Fruit fly (Drosophila melanogaster): Measurements from ENCODE around the gene Dpck.

Gene Dpck

DNA sequence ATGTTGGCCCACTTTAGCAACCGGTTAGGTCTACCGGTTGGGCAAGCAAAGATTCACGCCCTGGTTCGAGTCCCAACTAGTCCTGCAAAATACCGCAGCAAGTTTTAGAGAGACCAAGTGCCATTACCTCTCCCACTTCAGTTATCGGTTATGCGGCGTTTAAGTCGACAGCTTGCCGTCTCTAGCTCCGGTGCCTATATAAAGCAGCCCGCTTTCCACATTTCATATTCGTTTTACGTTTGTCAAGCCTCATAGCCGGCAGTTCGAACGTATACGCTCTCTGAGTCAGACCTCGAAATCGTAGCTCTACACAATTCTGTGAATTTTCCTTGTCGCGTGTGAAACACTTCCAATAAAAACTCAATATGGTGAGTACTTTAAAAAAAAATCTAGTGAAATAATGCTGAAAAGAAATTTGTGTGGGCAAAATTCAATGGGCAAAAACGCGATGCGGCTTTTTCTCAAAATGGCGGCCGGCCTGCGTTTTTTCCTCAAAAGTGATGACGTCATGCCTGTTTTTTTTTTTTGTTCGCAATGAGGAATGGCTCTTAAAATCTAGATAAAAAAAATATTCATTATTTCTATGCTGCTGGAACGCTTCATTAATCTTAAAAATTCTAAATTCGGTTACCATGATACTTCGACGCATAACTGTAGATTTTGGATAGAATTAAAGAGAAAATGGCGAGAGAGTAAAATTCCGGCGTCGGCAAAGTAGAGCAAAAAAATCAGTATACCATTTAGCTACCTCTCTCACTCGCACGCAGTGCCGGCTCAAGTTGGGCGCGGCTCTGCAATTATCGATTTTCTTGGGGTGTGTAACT, 4.6 kb downstream of the Dpck start, which contains the start of gene alphaTub84B (continued):
- TF ChIP-seq pzg (GFP tag; optimal IDR thresholded peaks at IDR 0.05) (peak; percentile 98), ci (GFP tag; IDR thresholded peaks at IDR 0.05) (peak; percentile 89), Blimp-1 (GFP tag; optimal IDR thresholded peaks at IDR 0.05) (peak; percentile 48), Hr51 (GFP tag; optimal IDR thresholded peaks at IDR 0.05) (peak; percentile 20 to 83), CG4404 (GFP tag; IDR thresholded peaks at IDR 0.05) (no peak), CG10209 (GFP tag; optimal IDR thresholded peaks at IDR 0.05) (peak; percentile 51), Nf-YA (GFP tag; IDR thresholded peaks at IDR 0.05) (no peak), CG10654 (GFP tag; optimal IDR thresholded peaks at IDR 0.05) (no peak), CG10274 (GFP tag; optimal IDR thresholded peaks at IDR 0.05) (peak; percentile 5), HLH4C (GFP tag; IDR thresholded peaks at IDR 0.05; ENCODE audit: partially characterized antibody) (peak; percentile 51; the same call in 2 of the 3 replicates), CG7963 (GFP tag; IDR thresholded peaks at IDR 0.05; ENCODE audit: partially characterized antibody) (0 out of 3 replicates have a peak, but pooled peaks have one; percentile 20), dpn (GFP tag; optimal IDR thresholded peaks at IDR 0.05) (peak; percentile 57 to 81), fru (optimal IDR thresholded peaks at IDR 0.05) (no peak), gro (GFP tag; optimal IDR thresholded peaks at IDR 0.05) (peak; percentile 89), Sry-β (GFP tag; optimal IDR thresholded peaks at IDR 0.05) (no peak), knrl (GFP tag; IDR thresholded peaks at IDR 0.05; ENCODE audit: partially characterized antibody) (peak; percentile 35; the same call in 1 of the 3 replicates), CG17361 (GFP tag; IDR thresholded peaks at IDR 0.05) (peak; percentile 40; the same call in 1 of the 3 replicates), Dp (GFP tag; optimal IDR thresholded peaks at IDR 0.05) (peak; percentile 35), bbx (GFP tag; IDR thresholded peaks at IDR 0.05; ENCODE audit: partially characterized antibody) (peak; percentile 69), CG18011 (GFP tag; optimal IDR thresholded peaks at IDR 0.05) (no peak), bsh (GFP tag; optimal IDR thresholded peaks at IDR 0.05) (peak; percentile 32 to 47), CG16779 (GFP tag; IDR thresholded peaks at IDR 0.05) (peak; percentile 66), CG34422 (GFP tag; IDR thresholded peaks at IDR 0.05) (peak; percentile 93), PHDP (tag; optimal IDR thresholded peaks at IDR 0.05) (peak; percentile 58), Doc3 (GFP tag; IDR thresholded peaks at IDR 0.05; ENCODE audit: partially characterized antibody) (no peak), Doc2 (GFP tag; IDR thresholded peaks at IDR 0.05) (no peak), CG33213 (GFP tag; optimal IDR thresholded peaks at IDR 0.05) (peak; percentile 87), Awh (GFP tag; IDR thresholded peaks at IDR 0.05) (peak; percentile 42; the same call in 1 of the 2 replicates), CG30020 (tag; optimal IDR thresholded peaks at IDR 0.05) (no peak), B-H2 (GFP tag; optimal IDR thresholded peaks at IDR 0.05) (peak; percentile 45), maf-S (GFP tag; optimal IDR thresholded peaks at IDR 0.05) (peak; percentile 62), CG18599 (GFP tag; optimal IDR thresholded peaks at IDR 0.05) (peak; percentile 56), CG5245 (GFP tag; optimal IDR thresholded peaks at IDR 0.05) (peak; percentile 47), Gug (GFP tag; IDR thresholded peaks at IDR 0.05) (peak; percentile 73; the same call in 3 of the 4 replicates), kah (GFP tag; optimal IDR thresholded peaks at IDR 0.05) (peak; percentile 34), danr (GFP tag; IDR thresholded peaks at IDR 0.05) (no peak), repo (GFP tag; optimal IDR thresholded peaks at IDR 0.05) (peak; percentile 71), Sry-δ (GFP tag; optimal IDR thresholded peaks at IDR 0.05) (peak; percentile 94), ken (GFP tag; IDR thresholded peaks at IDR 0.05) (peak; percentile 70; the same call in 2 of the 3 replicates), HLHmδ (GFP tag; optimal IDR thresholded peaks at IDR 0.05) (peak; percentile 95), cg (GFP tag; optimal IDR thresholded peaks at IDR 0.05) (no peak), Dbx (GFP tag; IDR thresholded peaks at IDR 0.05) (peak; percentile 84), NK7.1 (GFP tag; optimal IDR thresholded peaks at IDR 0.05) (peak; percentile 55), chinmo (GFP tag; IDR thresholded peaks at IDR 0.05; ENCODE audit: partially characterized antibody) (peak; percentile 80; the same call in 2 of the 4 replicates), CG9797 (GFP tag; optimal IDR thresholded peaks at IDR 0.05) (peak; percentile 96), dati (GFP tag; IDR thresholded peaks at IDR 0.05) (peak; percentile 49), CG9817 (tag; optimal IDR thresholded peaks at IDR 0.05) (no peak)

Measured in whole organism, embryonic.